Fruit fly (Drosophila melanogaster) whole organism, embryonic: ENCODE measurements around the gene Mrm2.
A peak's percentile ranks its signal among the peaks of the same experiment; 100 is the strongest.

ENCODE experiments used
- Ada2b ChIP-seq: fragments of 200-800 bp; sonication (Bioruptor generic); IDR thresholded peaks from 2 replicates; pipeline ENCODE4 v1.3.6; 2022; ENCODE audit warnings: missing biosample characterization, missing genetic modification characterization
- Atf-2 ChIP-seq: fragments of 200-800 bp; sonication (Bioruptor generic); optimal IDR thresholded peaks from 2 replicates; lab custom pipeline; 2016; ENCODE audit warnings: missing biosample characterization, missing genetic modification characterization
- Blimp-1 ChIP-seq: fragments of 200-800 bp; sonication (Bioruptor generic); optimal IDR thresholded peaks from 3 replicates; lab custom pipeline; 2018; ENCODE audit warnings: missing biosample characterization, missing genetic modification characterization, mild to moderate bottlenecking, moderate library complexity, missing genetic modification reagents
- CG12104 ChIP-seq: fragments of 200-800 bp; sonication (Bioruptor generic); optimal IDR thresholded peaks from 3 replicates; lab custom pipeline; 2016; ENCODE audit warnings: missing biosample characterization, missing genetic modification characterization
- CG12236 ChIP-seq: fragments of 200-800 bp; sonication (Bioruptor generic); optimal IDR thresholded peaks from 2 replicates; lab custom pipeline; 2016; ENCODE audit warnings: missing biosample characterization, missing genetic modification characterization
- CG12391 ChIP-seq: fragments of 200-800 bp; sonication (Bioruptor generic); optimal IDR thresholded peaks from 3 replicates; lab custom pipeline; 2018; ENCODE audit warnings: missing biosample characterization, mild to moderate bottlenecking, missing genetic modification characterization, moderate library complexity
- CG12659 ChIP-seq: fragments of 200-800 bp; sonication (Bioruptor generic); optimal IDR thresholded peaks from 3 replicates; lab custom pipeline; 2017; ENCODE audit warnings: mild to moderate bottlenecking, missing biosample characterization, missing genetic modification reagents, missing genetic modification characterization
- CG14014 ChIP-seq: fragments of 200-800 bp; sonication (Bioruptor generic); IDR thresholded peaks from 2 replicates; pipeline ENCODE4 v1.3.6; 2022; ENCODE audit warnings: missing biosample characterization, missing genetic modification characterization
- CG1602 ChIP-seq: fragments of 200-800 bp; sonication (Bioruptor generic); optimal IDR thresholded peaks from 3 replicates; lab custom pipeline; 2016; ENCODE audit warnings: missing biosample characterization, missing genetic modification characterization
- CG1792 ChIP-seq: fragments of 200-800 bp; sonication (Bioruptor generic); optimal IDR thresholded peaks from 2 replicates; lab custom pipeline; 2016; ENCODE audit warnings: missing biosample characterization, missing genetic modification characterization
- CG2116 ChIP-seq: fragments of 200-800 bp; sonication (Bioruptor generic); optimal IDR thresholded peaks from 3 replicates; lab custom pipeline; 2018; ENCODE audit warnings: missing biosample characterization, mild to moderate bottlenecking, missing genetic modification characterization
- CG2120 ChIP-seq: fragments of 200-800 bp; sonication (Bioruptor generic); optimal IDR thresholded peaks from 3 replicates; lab custom pipeline; 2016; ENCODE audit warnings: missing biosample characterization, missing genetic modification characterization
- CG30403 ChIP-seq: fragments of 200-800 bp; sonication (Bioruptor generic); optimal IDR thresholded peaks from 3 replicates; lab custom pipeline; 2016; ENCODE audit warnings: missing biosample characterization, missing genetic modification characterization
- CG31441 ChIP-seq: fragments of 200-800 bp; sonication (Bioruptor generic); IDR thresholded peaks from 2 replicates; pipeline ENCODE4 v1.3.6; 2022; ENCODE audit warnings: missing biosample characterization, missing genetic modification characterization
- CG3163 ChIP-seq: fragments of 200-800 bp; sonication (Bioruptor generic); optimal IDR thresholded peaks from 3 replicates; lab custom pipeline; 2016; ENCODE audit warnings: missing biosample characterization, missing genetic modification characterization
- CG3281 ChIP-seq: fragments of 200-800 bp; sonication (Bioruptor generic); optimal IDR thresholded peaks from 3 replicates; lab custom pipeline; 2017; ENCODE audit warnings: missing biosample characterization, mild to moderate bottlenecking, missing genetic modification characterization
- CG3995 ChIP-seq: fragments of 200-800 bp; sonication (Bioruptor generic); optimal IDR thresholded peaks from 3 replicates; lab custom pipeline; 2016; ENCODE audit warnings: missing biosample characterization, missing genetic modification characterization
- CG4854 ChIP-seq: fragments of 200-800 bp; sonication (Bioruptor generic); optimal IDR thresholded peaks from 2 replicates; lab custom pipeline; 2016; ENCODE audit warnings: missing biosample characterization, missing genetic modification characterization, inconsistent platforms
- CG7928 ChIP-seq: fragments of 200-800 bp; sonication (Bioruptor generic); optimal IDR thresholded peaks from 2 replicates; lab custom pipeline; 2017; ENCODE audit warnings: missing biosample characterization, mild to moderate bottlenecking, missing genetic modification characterization
- CG8089 ChIP-seq: fragments of 200-800 bp; sonication (Bioruptor generic); optimal IDR thresholded peaks from 3 replicates; lab custom pipeline; 2016; ENCODE audit warnings: missing biosample characterization, missing genetic modification characterization
- CG9727 ChIP-seq: fragments of 200-800 bp; sonication (Bioruptor generic); optimal IDR thresholded peaks from 3 replicates; lab custom pipeline; 2017; ENCODE audit warnings: missing biosample characterization, mild to moderate bottlenecking, missing genetic modification characterization
- D19B ChIP-seq: fragments of 200-800 bp; sonication (Bioruptor generic); optimal IDR thresholded peaks from 2 replicates; lab custom pipeline; 2017; ENCODE audit warnings: missing biosample characterization, mild to moderate bottlenecking, missing genetic modification characterization
- Dp ChIP-seq: fragments of 200-800 bp; sonication (Bioruptor generic); optimal IDR thresholded peaks from 2 replicates; lab custom pipeline; 2018; ENCODE audit warnings: missing biosample characterization, mild to moderate bottlenecking, missing genetic modification characterization, moderate library complexity
- Eip74EF ChIP-seq, 2 experiments: fragments of 200-800 bp in 1 of 2; fragments of >200 bp in 1 of 2; sonication (Bioruptor generic) in 1 of 2; optimal IDR thresholded peaks; 2 replicates each; lab custom pipeline; 2017 to 2019; ENCODE audit warnings: missing biosample characterization in 2 of 2, missing genetic modification characterization in 2 of 2, mild to moderate bottlenecking in 1 of 2, moderate library complexity in 1 of 2
- Fer1 ChIP-seq: fragments of 200-800 bp; sonication (Bioruptor generic); optimal IDR thresholded peaks from 2 replicates; lab custom pipeline; 2017; ENCODE audit warnings: missing biosample characterization, mild to moderate bottlenecking, missing genetic modification characterization
- HLH4C ChIP-seq: fragments of 200-800 bp; sonication (Bioruptor generic); IDR thresholded peaks from 3 replicates; pipeline ENCODE4 v1.3.6; 2022; ENCODE audit warnings: missing biosample characterization, missing genetic modification characterization; ENCODE audit not compliant: partially characterized antibody
- Hsf ChIP-seq: fragments of 200-800 bp; sonication (Bioruptor generic); optimal IDR thresholded peaks from 3 replicates; lab custom pipeline; 2016; ENCODE audit warnings: missing biosample characterization, missing genetic modification characterization
- Nf-YA ChIP-seq: fragments of 200-800 bp; sonication (Bioruptor generic); IDR thresholded peaks from 2 replicates; pipeline ENCODE4 v1.3.6; 2022; ENCODE audit warnings: missing biosample characterization, missing genetic modification characterization
- Sry-β ChIP-seq: fragments of 200-800 bp; sonication (Bioruptor generic); optimal IDR thresholded peaks from 2 replicates; lab custom pipeline; 2018; ENCODE audit warnings: missing biosample characterization, mild to moderate bottlenecking, missing genetic modification characterization, moderate library complexity
- TFAM ChIP-seq: fragments of 200-800 bp; sonication (Bioruptor generic); optimal IDR thresholded peaks from 2 replicates; lab custom pipeline; 2017; ENCODE audit warnings: missing biosample characterization, missing genetic modification characterization, inconsistent platforms
- Usf ChIP-seq: fragments of 200-800 bp; sonication (Bioruptor generic); optimal IDR thresholded peaks from 2 replicates; lab custom pipeline; 2017; ENCODE audit warnings: missing genotype, missing biosample characterization, missing genetic modification characterization
- ac ChIP-seq: fragments of 200-800 bp; sonication (Bioruptor generic); optimal IDR thresholded peaks from 3 replicates; lab custom pipeline; 2017; ENCODE audit warnings: missing biosample characterization, mild to moderate bottlenecking, missing genetic modification characterization
- al ChIP-seq: fragments of 200-800 bp; sonication (Bioruptor generic); IDR thresholded peaks from 2 replicates; pipeline ENCODE4 v1.3.6; 2022; ENCODE audit warnings: missing biosample characterization, missing genetic modification characterization
- ash1 ChIP-seq: fragments of 200-800 bp; sonication (Bioruptor generic); optimal IDR thresholded peaks from 2 replicates; lab custom pipeline; 2018; ENCODE audit warnings: missing biosample characterization, mild to moderate bottlenecking, missing genetic modification characterization
- bbx ChIP-seq: fragments of 200-800 bp; sonication (Bioruptor generic); IDR thresholded peaks from 2 replicates; pipeline ENCODE4 v1.3.6; 2022; ENCODE audit warnings: missing biosample characterization, missing genetic modification characterization; ENCODE audit not compliant: partially characterized antibody
- chm ChIP-seq: fragments of 200-800 bp; sonication (Bioruptor generic); IDR thresholded peaks from 2 replicates; pipeline ENCODE4 v1.3.6; 2022; ENCODE audit warnings: missing biosample characterization, missing genetic modification characterization
- emc ChIP-seq: fragments of 200-800 bp; sonication (Bioruptor generic); optimal IDR thresholded peaks from 2 replicates; lab custom pipeline; 2016; ENCODE audit warnings: missing biosample characterization, missing genetic modification characterization
- fru ChIP-seq: fragments of >200 bp; optimal IDR thresholded peaks from 2 replicates; lab custom pipeline; 2017
- hkb ChIP-seq, 2 experiments: fragments of 200-800 bp in 1 of 2; fragments of >200 bp in 1 of 2; sonication (Bioruptor generic) in 1 of 2; IDR thresholded peaks in 1 of 2; optimal IDR thresholded peaks in 1 of 2; 2 replicates each; pipeline versions ENCODE4 v1.3.6 to Lab custom; 2017 to 2022; ENCODE audit warnings: missing biosample characterization in 1 of 2, missing genetic modification characterization in 1 of 2
- lola ChIP-seq, 3 experiments: fragments of >200 bp in 2 of 3; fragments of 200-800 bp in 1 of 3; sonication (Bioruptor generic) in 1 of 3; optimal IDR thresholded peaks; 2 replicates each; lab custom pipeline; 2017 to 2019; ENCODE audit warnings: missing biosample characterization in 3 of 3, missing genetic modification characterization in 3 of 3, mild to moderate bottlenecking in 1 of 3, moderate library complexity in 1 of 3
- mam ChIP-seq: fragments of 200-800 bp; sonication (Bioruptor generic); optimal IDR thresholded peaks from 3 replicates; lab custom pipeline; 2016; ENCODE audit warnings: missing biosample characterization, missing genetic modification characterization
- phol ChIP-seq: fragments of 200-800 bp; sonication (Bioruptor generic); optimal IDR thresholded peaks from 3 replicates; lab custom pipeline; 2018; ENCODE audit warnings: missing biosample characterization, mild to moderate bottlenecking, missing genetic modification characterization, moderate library complexity
- repo ChIP-seq: fragments of 200-800 bp; sonication (Bioruptor generic); optimal IDR thresholded peaks from 2 replicates; lab custom pipeline; 2016; ENCODE audit warnings: missing biosample characterization, missing genetic modification characterization
- slou ChIP-seq: fragments of 200-800 bp; sonication (Bioruptor generic); optimal IDR thresholded peaks from 3 replicates; lab custom pipeline; 2016; ENCODE audit warnings: missing biosample characterization, missing genetic modification characterization
- slp2 ChIP-seq: fragments of 200-800 bp; sonication (Bioruptor generic); optimal IDR thresholded peaks from 2 replicates; lab custom pipeline; 2016; ENCODE audit warnings: missing biosample characterization, missing genetic modification characterization
- sqz ChIP-seq: fragments of 200-800 bp; sonication (Bioruptor generic); optimal IDR thresholded peaks from 3 replicates; lab custom pipeline; 2018; ENCODE audit warnings: missing biosample characterization, mild to moderate bottlenecking, missing genetic modification characterization
- stc ChIP-seq: fragments of 200-800 bp; sonication (Bioruptor generic); IDR thresholded peaks from 2 replicates; pipeline ENCODE4 v1.3.6; 2022; ENCODE audit warnings: missing biosample characterization, missing genetic modification characterization
- vnd ChIP-seq: fragments of 200-800 bp; sonication (Bioruptor generic); IDR thresholded peaks from 3 replicates; pipeline ENCODE4 v1.3.6; 2022; ENCODE audit warnings: missing biosample characterization, missing genetic modification characterization; ENCODE audit not compliant: partially characterized antibody
- z ChIP-seq: fragments of 200-800 bp; sonication (Bioruptor generic); IDR thresholded peaks from 3 replicates; pipeline ENCODE4 v1.3.6; 2022; ENCODE audit warnings: missing biosample characterization, missing genetic modification characterization
- zfh1 ChIP-seq: fragments of 200-800 bp; sonication (Bioruptor generic); IDR thresholded peaks from 3 replicates; pipeline ENCODE4 v1.3.6; 2022; ENCODE audit warnings: missing biosample characterization, missing genetic modification characterization

Mrm2 gene

DNA sequence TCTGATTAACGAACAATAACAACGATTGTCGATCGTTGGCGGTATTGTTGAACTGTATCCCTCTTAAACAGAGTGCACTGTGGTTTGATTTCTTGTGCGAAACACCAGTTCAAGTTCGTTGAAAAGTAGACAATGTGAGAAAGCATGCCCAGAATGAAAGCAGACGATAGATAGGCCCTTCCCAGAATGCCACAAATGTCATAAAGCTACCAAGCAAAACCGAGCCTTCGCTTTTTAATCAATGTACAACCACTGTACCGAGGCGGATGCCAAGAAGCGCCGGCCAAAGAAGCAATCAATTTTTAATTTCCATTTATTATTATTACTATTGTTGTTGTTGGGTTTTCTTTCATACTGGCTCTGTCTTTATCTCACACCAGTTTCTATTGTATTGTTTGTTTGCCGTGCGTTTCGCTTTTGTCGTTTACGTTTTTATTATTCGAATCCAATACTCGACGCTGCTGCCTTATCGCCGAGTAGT, 47.5 kb downstream of the Mrm2 start (continued):
- TF ChIP-seq phol (tag; lab: Kevin White, UChicago): peak; percentile 76
- TF ChIP-seq CG8089 (GFP tag; lab: Kevin White, UChicago): peak; percentile 81
- TF ChIP-seq CG4854: peak; percentile 68
- TF ChIP-seq D19B (GFP tag; lab: Kevin White, UChicago): peak; percentile 62
- TF ChIP-seq mam (GFP tag; lab: Kevin White, UChicago): peak; percentile 89
- TF ChIP-seq CG3281: peak; percentile 70
- no peak for TF ChIP-seq Sry-β (GFP tag; lab: Kevin White, UChicago)
- peak; percentile 34 for TF ChIP-seq emc (GFP tag; lab: Kevin White, UChicago)
- no peak for TF ChIP-seq hkb (optimal IDR thresholded peaks at IDR 0.05; lab: Kevin White, UChicago)
- TF ChIP-seq hkb (GFP tag; IDR thresholded peaks at IDR 0.05; lab: Robert Waterston, UW): peak; percentile 87
- peak in 1 of 2 experiments; percentile 52 for TF ChIP-seq Eip74EF (GFP tag; optimal IDR thresholded peaks at IDR 0.05; lab: Kevin White, UChicago)
- TF ChIP-seq CG12659 (GFP tag; lab: Kevin White, UChicago): peak; percentile 81
- TF ChIP-seq stc: peak; percentile 86
- TF ChIP-seq CG14014 (GFP tag; lab: Robert Waterston, UW): peak; percentile 81
- TF ChIP-seq CG9727 (GFP tag; lab: Kevin White, UChicago): peak; percentile 62
- TF ChIP-seq ash1: no peak
- TF ChIP-seq z (GFP tag; lab: Robert Waterston, UW): no peak; the same call in 2 of the 3 replicates
- peak; percentile 67 for TF ChIP-seq CG12104
- TF ChIP-seq Fer1 (GFP tag; lab: Kevin White, UChicago): peak; percentile 76
- TF ChIP-seq CG3163: peak; percentile 54
- no peak for TF ChIP-seq HLH4C (GFP tag; lab: Robert Waterston, UW)
- TF ChIP-seq ac: no peak
- TF ChIP-seq al (GFP tag; lab: Robert Waterston, UW): peak; percentile 72
- TF ChIP-seq sqz (GFP tag; lab: Kevin White, UChicago): no peak
- TF ChIP-seq CG12236 (GFP tag; lab: Kevin White, UChicago): peak; percentile 61
- TF ChIP-seq CG2116 (GFP tag; lab: Kevin White, UChicago): peak; percentile 27
- peak; percentile 71 for TF ChIP-seq CG1602 (GFP tag; lab: Kevin White, UChicago)
- TF ChIP-seq CG3995 (GFP tag; lab: Kevin White, UChicago): peak; percentile 29
- no peak for TF ChIP-seq vnd
- TF ChIP-seq slou (GFP tag; lab: Kevin White, UChicago): no peak
- peak; percentile 67 for TF ChIP-seq repo (GFP tag; lab: Kevin White, UChicago)
- TF ChIP-seq CG12391: peak; percentile 80
- peak; percentile 87 for TF ChIP-seq zfh1 (GFP tag; lab: Robert Waterston, UW)
- peak; percentile 90 for TF ChIP-seq Ada2b (GFP tag; lab: Robert Waterston, UW)
- no peak for TF ChIP-seq fru
- TF ChIP-seq Hsf (GFP tag; lab: Kevin White, UChicago): peak; percentile 87
- TF ChIP-seq Nf-YA: peak; percentile 61
- peak; percentile 75 for TF ChIP-seq Blimp-1 (GFP tag; lab: Kevin White, UChicago)
- TF ChIP-seq CG30403 (GFP tag; lab: Kevin White, UChicago): peak; percentile 83
- TF ChIP-seq Usf (GFP tag; lab: Kevin White, UChicago): peak; percentile 35
- no peak for TF ChIP-seq Dp (GFP tag; lab: Kevin White, UChicago)
- TF ChIP-seq lola (GFP tag; optimal IDR thresholded peaks at IDR 0.05; lab: Kevin White, UChicago): peak in 1 of 3 experiments; percentile 11
- peak; percentile 87 for TF ChIP-seq chm (GFP tag; lab: Robert Waterston, UW)
- peak; percentile 70 for TF ChIP-seq CG1792 (GFP tag; lab: Kevin White, UChicago)
- no peak for TF ChIP-seq TFAM
- peak; percentile 75; the same call in 1 of the 2 replicates for TF ChIP-seq CG31441
- TF ChIP-seq CG7928 (GFP tag; lab: Kevin White, UChicago): no peak
- TF ChIP-seq slp2 (GFP tag; lab: Kevin White, UChicago): peak; percentile 78
- no peak for TF ChIP-seq bbx (GFP tag; lab: Robert Waterston, UW)
- TF ChIP-seq CG2120: peak; percentile 91
- peak; percentile 76 for TF ChIP-seq Atf-2 (GFP tag; lab: Kevin White, UChicago)
